Fruit fly (Drosophila melanogaster) whole organism, pupa: ENCODE measurements around the gene Uqcc1.

Experiments
- CG10348 ChIP-seq: fragments of 200-800 bp; sonication (Bioruptor generic); IDR thresholded peaks from 2 replicates; pipeline ENCODE4 v1.3.6; 2022; ENCODE audit warnings: missing biosample characterization, missing genetic modification characterization
- CG12605 ChIP-seq: fragments of 200-800 bp; sonication (Bioruptor generic); IDR thresholded peaks from 2 replicates; pipeline ENCODE4 v1.3.6; 2022; ENCODE audit warnings: missing biosample characterization, missing genetic modification characterization
- CG13204 ChIP-seq: fragments of 200-800 bp; sonication (Bioruptor generic); optimal IDR thresholded peaks from 2 replicates; lab custom pipeline; 2018; ENCODE audit warnings: missing biosample characterization, mild to moderate bottlenecking, missing genetic modification characterization, moderate library complexity
- CG14655 ChIP-seq: fragments of 200-800 bp; sonication (Bioruptor generic); optimal IDR thresholded peaks from 3 replicates; lab custom pipeline; 2017; ENCODE audit warnings: mild to moderate bottlenecking, missing biosample characterization, missing genetic modification reagents, missing genetic modification characterization
- CG15710 ChIP-seq: fragments of 200-800 bp; sonication (Bioruptor generic); optimal IDR thresholded peaks from 2 replicates; lab custom pipeline; 2018; ENCODE audit warnings: missing biosample characterization, mild to moderate bottlenecking, missing genetic modification characterization, moderate library complexity
- CG17806 ChIP-seq: fragments of 200-800 bp; sonication (Bioruptor generic); optimal IDR thresholded peaks from 2 replicates; lab custom pipeline; 2018; ENCODE audit warnings: missing biosample characterization, mild to moderate bottlenecking, missing genetic modification characterization, moderate library complexity
- CG32121 ChIP-seq: fragments of 200-800 bp; sonication (Bioruptor generic); IDR thresholded peaks from 2 replicates; pipeline ENCODE4 v1.3.6; 2022; ENCODE audit warnings: missing biosample characterization, missing genetic modification characterization
- CG34367 ChIP-seq: fragments of 200-800 bp; sonication (Bioruptor generic); optimal IDR thresholded peaks from 2 replicates; lab custom pipeline; 2018; ENCODE audit warnings: missing biosample characterization, mild to moderate bottlenecking, missing genetic modification characterization
- CG4496 ChIP-seq: fragments of 200-800 bp; sonication (Bioruptor generic); IDR thresholded peaks from 3 replicates; pipeline ENCODE4 v1.3.6; 2022; ENCODE audit warnings: missing biosample characterization, missing genetic modification characterization
- CG8159 ChIP-seq: fragments of 200-800 bp; sonication (Bioruptor generic); optimal IDR thresholded peaks from 3 replicates; lab custom pipeline; 2018; ENCODE audit warnings: missing biosample characterization, mild to moderate bottlenecking, missing genetic modification characterization, moderate library complexity
- CG8301 ChIP-seq: fragments of 200-800 bp; sonication (Bioruptor generic); optimal IDR thresholded peaks from 2 replicates; lab custom pipeline; 2018; ENCODE audit warnings: missing biosample characterization, mild to moderate bottlenecking, missing genetic modification characterization
- CG9948 ChIP-seq: fragments of 200-800 bp; sonication (Bioruptor generic); optimal IDR thresholded peaks from 2 replicates; lab custom pipeline; 2018; ENCODE audit warnings: missing biosample characterization, mild to moderate bottlenecking, missing genetic modification characterization, moderate library complexity
- D1 ChIP-seq: fragments of 200-800 bp; sonication (Bioruptor generic); optimal IDR thresholded peaks from 2 replicates; lab custom pipeline; 2018; ENCODE audit warnings: missing biosample characterization, mild to moderate bottlenecking, missing genetic modification characterization, moderate library complexity
- EcR ChIP-seq: fragments of 200-800 bp; sonication (Bioruptor generic); optimal IDR thresholded peaks from 3 replicates; lab custom pipeline; 2019; ENCODE audit warnings: missing biosample characterization, missing genetic modification characterization, mild to moderate bottlenecking, moderate library complexity, missing genetic modification reagents
- Ets98B ChIP-seq: fragments of 200-800 bp; sonication (Bioruptor generic); IDR thresholded peaks from 2 replicates; pipeline ENCODE4 v1.3.6; 2022; ENCODE audit warnings: missing biosample characterization, missing genetic modification characterization
- Pif1A ChIP-seq: fragments of 200-800 bp; sonication (Bioruptor generic); optimal IDR thresholded peaks from 3 replicates; lab custom pipeline; 2016; ENCODE audit warnings: missing biosample characterization, missing genetic modification characterization
- Pif1B ChIP-seq: fragments of 200-800 bp; sonication (Bioruptor generic); optimal IDR thresholded peaks from 3 replicates; lab custom pipeline; 2016; ENCODE audit warnings: missing biosample characterization, missing genetic modification characterization
- Snoo ChIP-seq: fragments of 200-800 bp; sonication (Bioruptor generic); optimal IDR thresholded peaks from 3 replicates; lab custom pipeline; 2017; ENCODE audit warnings: missing biosample characterization, mild to moderate bottlenecking, missing genetic modification characterization, inconsistent platforms
- fd96Ca ChIP-seq: fragments of 200-800 bp; sonication (Bioruptor generic); IDR thresholded peaks from 3 replicates; pipeline ENCODE4 v1.3.6; 2022; ENCODE audit warnings: missing biosample characterization, missing genetic modification characterization
- gl ChIP-seq: fragments of 200-800 bp; sonication (Bioruptor generic); optimal IDR thresholded peaks from 2 replicates; lab custom pipeline; 2018; ENCODE audit warnings: missing biosample characterization, mild to moderate bottlenecking, missing genetic modification characterization
- rn ChIP-seq: fragments of 200-800 bp; sonication (Bioruptor generic); IDR thresholded peaks from 2 replicates; pipeline ENCODE4 v1.3.6; 2022; ENCODE audit warnings: missing biosample characterization, missing genetic modification characterization

Gene Uqcc1

dm6 chr3L:6963175-6963574 is 5.3 kb upstream of the Uqcc1 start:
- TF ChIP-seq CG8301 (tag; lab: Kevin White, UChicago): no peak
- no peak for TF ChIP-seq Snoo (tag; lab: Kevin White, UChicago)
- TF ChIP-seq CG8159 (tag; lab: Kevin White, UChicago): no peak
- no peak; the same call in 2 of the 3 replicates for TF ChIP-seq CG4496 (GFP tag; lab: Robert Waterston, UW)
- no peak for TF ChIP-seq CG17806 (tag; lab: Kevin White, UChicago)
- TF ChIP-seq CG14655 (GFP tag; lab: Kevin White, UChicago): no peak
- TF ChIP-seq CG9948 (tag; lab: Kevin White, UChicago): no peak

DNA sequence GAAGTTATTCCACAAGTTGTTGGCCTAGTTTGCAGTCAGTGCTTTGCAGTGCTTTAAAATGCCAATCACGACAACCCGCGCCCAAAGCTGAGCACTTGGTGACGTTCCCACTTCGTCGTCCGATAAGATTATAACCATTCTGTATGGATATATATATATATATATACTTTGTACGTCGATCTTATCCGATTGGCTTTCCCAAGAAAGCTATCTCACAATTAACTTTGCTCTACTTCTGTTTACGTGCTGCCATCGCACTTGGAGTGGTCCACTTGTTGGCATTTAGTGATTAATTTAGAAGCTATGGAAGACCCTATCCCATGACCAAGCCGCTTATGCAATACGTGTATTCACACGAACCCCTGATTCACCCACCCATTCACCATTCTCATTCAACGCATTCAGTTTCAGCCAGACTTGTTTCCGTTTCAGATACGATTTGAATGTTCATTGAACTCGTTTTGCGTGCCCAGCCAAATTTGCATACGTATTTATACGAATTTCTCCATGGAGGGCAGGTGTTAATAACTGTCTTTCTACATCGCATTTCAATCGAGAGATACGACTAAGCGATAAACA is 4.2 kb upstream of the Uqcc1 start:
- TF ChIP-seq rn (GFP tag; lab: Robert Waterston, UW) (no peak), EcR (GFP tag; lab: Kevin White, UChicago) (peak; percentile 12)

DNA sequence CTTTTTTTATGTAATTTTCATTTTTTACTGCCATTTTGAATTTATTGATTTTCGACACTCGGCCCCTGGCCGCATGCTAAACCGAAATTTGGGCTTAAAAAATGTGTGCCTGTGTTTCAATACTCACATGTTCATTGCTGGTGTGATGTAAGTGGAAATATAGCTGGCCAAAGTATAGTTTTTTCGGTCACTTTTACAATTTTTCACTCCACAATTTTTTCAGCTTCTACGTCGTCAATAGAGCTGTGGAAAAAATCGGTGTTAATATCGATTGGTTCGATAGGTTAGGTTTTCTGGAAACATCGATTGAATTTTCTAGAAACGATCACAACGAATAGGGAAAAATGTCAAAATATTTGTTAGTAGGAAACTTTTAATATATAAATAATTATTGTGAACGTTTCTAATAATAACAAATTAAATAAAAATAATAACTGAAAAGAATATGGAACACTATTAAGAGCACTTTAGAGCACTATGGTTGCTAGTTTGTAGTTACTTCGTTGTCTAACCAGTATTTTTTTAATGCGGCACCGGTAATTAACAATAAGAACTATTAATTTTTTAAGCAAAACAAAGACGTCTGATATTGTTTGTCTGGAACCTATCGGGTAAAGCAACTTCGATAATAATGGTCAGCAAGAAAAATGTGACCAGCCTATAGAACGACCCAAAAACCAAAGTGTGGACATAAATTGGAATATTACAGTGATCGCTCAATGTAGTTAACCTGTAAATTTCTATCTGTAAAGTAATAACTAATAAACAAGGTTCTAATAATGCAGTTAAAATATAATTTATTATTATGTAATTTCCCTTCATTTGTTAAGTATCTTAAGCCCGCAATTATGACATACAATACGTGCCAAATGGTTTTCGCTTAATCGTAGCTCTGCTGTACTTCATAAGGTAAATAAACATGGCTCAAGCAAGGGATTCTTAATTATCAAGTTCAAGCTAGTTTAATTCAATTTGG is 2.4 kb downstream of the Uqcc1 start, which contains the start of the genes CG10077 and CG9948:
Gene CG10077 (minus strand): TSS at position 651 of the 976 bp plus-strand sequence.
Gene CG9948 (plus strand): TSS at position 738 of the 976 bp plus-strand sequence.
- TF ChIP-seq Snoo (tag; lab: Kevin White, UChicago) (peak; percentile 88), EcR (GFP tag; lab: Kevin White, UChicago) (no peak), CG32121 (peak; percentile 88), CG13204 (GFP tag; lab: Kevin White, UChicago) (no peak), Pif1B (GFP tag; lab: Kevin White, UChicago) (peak; percentile 89), rn (GFP tag; lab: Robert Waterston, UW) (0 out of 2 replicates have a peak, but pooled peaks have one; percentile 9), CG34367 (tag; lab: Kevin White, UChicago) (peak; percentile 87), fd96Ca (GFP tag; lab: Robert Waterston, UW) (peak; percentile 64; the same call in 2 of the 3 replicates), gl (tag; lab: Kevin White, UChicago) (peak; percentile 78), CG8301 (tag; lab: Kevin White, UChicago) (peak; percentile 89), CG15710 (tag; lab: Kevin White, UChicago) (peak; percentile 91), CG14655 (GFP tag; lab: Kevin White, UChicago) (no peak), CG10348 (GFP tag; lab: Robert Waterston, UW) (peak; percentile 43; the same call in 1 of the 2 replicates), Ets98B (GFP tag; lab: Robert Waterston, UW) (peak; percentile 90), CG4496 (GFP tag; lab: Robert Waterston, UW) (peak; percentile 95), CG8159 (tag; lab: Kevin White, UChicago) (peak; percentile 91), CG12605 (GFP tag; lab: Robert Waterston, UW) (peak; percentile 88; the same call in 1 of the 2 replicates), Pif1A (GFP tag; lab: Kevin White, UChicago) (peak; percentile 85), CG9948 (tag; lab: Kevin White, UChicago) (peak; percentile 94), CG17806 (tag; lab: Kevin White, UChicago) (peak; percentile 92), D1 (no peak)

DNA sequence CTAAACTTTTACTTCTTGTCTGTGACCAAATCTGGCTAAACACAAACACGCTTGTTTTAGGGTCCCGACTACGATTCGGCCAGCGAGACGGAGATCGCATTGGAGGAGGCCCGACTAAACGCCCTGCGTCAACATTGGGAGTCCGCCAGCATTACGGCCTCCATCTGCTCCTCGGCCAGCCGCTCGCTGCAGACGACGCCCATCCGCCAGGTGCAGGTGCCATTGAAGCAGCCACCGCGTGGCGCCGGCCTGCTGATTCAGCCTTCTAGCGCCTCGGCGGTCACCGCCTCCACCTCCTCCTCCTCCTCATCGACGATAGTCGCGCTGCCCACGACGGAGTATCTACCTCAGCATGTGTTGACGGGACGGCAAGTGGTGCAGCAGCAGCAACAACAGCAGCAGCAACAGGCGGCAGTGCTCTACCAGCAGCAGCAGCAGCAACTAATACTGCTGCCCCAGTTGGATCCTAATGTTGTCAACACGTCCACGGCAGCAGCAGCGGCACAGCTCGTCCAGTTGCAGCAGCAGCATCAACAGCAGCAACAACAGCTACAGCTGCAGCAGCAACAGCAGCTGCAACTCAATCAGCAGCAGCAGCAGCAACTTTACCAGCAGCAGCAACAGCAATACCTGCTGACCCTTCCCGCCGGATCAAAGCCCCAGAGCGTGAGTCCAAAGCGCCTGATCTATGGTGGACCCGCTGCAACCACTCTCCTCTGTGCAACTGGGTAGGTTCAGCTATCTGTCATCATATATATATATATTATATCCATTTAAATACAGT is 10.5 kb downstream of the Uqcc1 start:
- no peak for TF ChIP-seq CG17806 (tag; lab: Kevin White, UChicago)
- TF ChIP-seq CG15710 (tag; lab: Kevin White, UChicago): no peak
- TF ChIP-seq, all 21 proteins: peak for 0

DNA sequence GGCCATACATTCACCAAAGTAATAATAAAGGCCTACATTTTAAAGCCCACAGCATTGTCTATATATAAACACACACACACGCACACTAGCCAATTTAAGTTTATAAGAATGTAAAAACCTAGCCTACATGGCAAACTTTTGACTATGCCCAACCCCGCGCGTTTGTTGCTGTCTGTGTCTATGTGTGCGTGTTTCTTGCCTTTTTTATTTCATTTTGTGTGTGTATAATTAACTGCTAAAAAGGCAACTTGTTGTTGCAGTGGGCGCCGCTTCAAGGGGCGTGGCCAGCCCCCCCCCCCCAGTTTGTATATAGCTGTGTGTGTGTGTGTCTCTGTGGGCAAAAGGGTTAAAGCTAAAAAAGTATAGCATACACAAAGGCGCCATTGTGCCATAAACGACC is 12.6 kb downstream of the Uqcc1 start:
- TF ChIP-seq Ets98B (GFP tag; lab: Robert Waterston, UW) (no peak), CG14655 (GFP tag; lab: Kevin White, UChicago) (no peak), Pif1A (GFP tag; lab: Kevin White, UChicago) (no peak), CG13204 (GFP tag; lab: Kevin White, UChicago) (no peak), CG15710 (tag; lab: Kevin White, UChicago) (no peak), CG9948 (tag; lab: Kevin White, UChicago) (no peak), CG4496 (GFP tag; lab: Robert Waterston, UW) (no peak), CG8301 (tag; lab: Kevin White, UChicago) (no peak), rn (GFP tag; lab: Robert Waterston, UW) (no peak), CG10348 (GFP tag; lab: Robert Waterston, UW) (no peak), gl (tag; lab: Kevin White, UChicago) (no peak), CG34367 (tag; lab: Kevin White, UChicago) (no peak), Pif1B (GFP tag; lab: Kevin White, UChicago) (no peak), CG12605 (GFP tag; lab: Robert Waterston, UW) (no peak)
